Worm (Caenorhabditis elegans): ENCODE measurements around the gene B0244.16.
A peak's percentile ranks its signal among the peaks of the same experiment; 100 is the strongest.

The B0244.16 gene

ce11 chrIII:5758519-5759099, 17.8 kb downstream of the B0244.16 start (continued):
- TF ChIP-seq unc-39 (tag; optimal IDR thresholded peaks at IDR 0.05) (no peak), unc-62 (GFP tag; optimal IDR thresholded peaks at IDR 0.05) (no peak), nhr-77 (tag; optimal IDR thresholded peaks at IDR 0.05) (no peak), nhr-12 (tag; optimal IDR thresholded peaks at IDR 0.05) (no peak), nhr-6 (tag; optimal IDR thresholded peaks at IDR 0.05) (peak; percentile 43), elt-3 (tag; optimal IDR thresholded peaks at IDR 0.05) (no peak), lin-11 (tag; optimal IDR thresholded peaks at IDR 0.05) (peak; percentile 41), mdl-1 (tag; optimal IDR thresholded peaks at IDR 0.05) (peak in 1 of 2 experiments; percentile 40), ztf-4 (tag; optimal IDR thresholded peaks at IDR 0.05) (peak; percentile 82), gmeb-1 (tag; optimal IDR thresholded peaks at IDR 0.05) (no peak), Y55F3AM.14 (GFP tag; optimal IDR thresholded peaks at IDR 0.05) (peak; percentile 44), R02D3.7 (tag; optimal IDR thresholded peaks at IDR 0.05) (no peak), sem-4 (tag; optimal IDR thresholded peaks at IDR 0.05) (peak; percentile 53), ztf-1 (GFP tag; conservative IDR thresholded peaks at IDR 0.05) (no peak), ztf-11 (tag; optimal IDR thresholded peaks at IDR 0.05) (no peak), peb-1 (tag; optimal IDR thresholded peaks at IDR 0.05) (no peak), elt-1 (tag; optimal IDR thresholded peaks at IDR 0.05) (no peak), ama-1 (optimal IDR thresholded peaks at IDR 0.05) (peak; percentile 44), unc-55 (GFP tag; optimal IDR thresholded peaks at IDR 0.05) (peak; percentile 95), nhr-21 (tag; optimal IDR thresholded peaks at IDR 0.05) (peak; percentile 11), nhr-23 (tag; optimal IDR thresholded peaks at IDR 0.05) (no peak)

DNA sequence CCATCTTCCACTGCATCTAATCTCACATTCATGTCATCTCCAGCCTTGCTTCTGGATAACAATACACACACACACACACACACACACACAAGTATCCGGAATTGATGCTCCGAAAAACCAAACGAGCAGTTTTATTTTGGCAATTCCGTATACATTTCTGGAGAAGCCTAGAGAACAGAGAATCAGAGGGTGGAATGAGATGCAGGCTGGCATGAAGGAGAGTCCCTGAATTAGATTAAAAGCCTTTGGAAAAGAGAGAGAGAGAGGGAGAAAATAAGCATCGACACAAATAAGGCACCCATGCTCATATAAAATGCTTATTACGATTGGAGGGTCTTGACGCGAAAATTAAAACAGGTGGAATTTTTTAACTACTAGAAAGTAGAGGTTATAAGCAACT, 20.0 kb downstream of the B0244.16 start:
- TF ChIP-seq nhr-6 (tag; optimal IDR thresholded peaks at IDR 0.05) (no peak), unc-62 (GFP tag; optimal IDR thresholded peaks at IDR 0.05) (no peak), unc-39 (tag; optimal IDR thresholded peaks at IDR 0.05) (no peak), egl-27 (tag; optimal IDR thresholded peaks at IDR 0.05) (no peak), unc-55 (GFP tag; optimal IDR thresholded peaks at IDR 0.05) (peak; percentile 32), sem-4 (tag; optimal IDR thresholded peaks at IDR 0.05) (peak; percentile 36), ceh-16 (tag; optimal IDR thresholded peaks at IDR 0.05) (no peak), ama-1 (optimal IDR thresholded peaks at IDR 0.05) (no peak), nhr-12 (tag; optimal IDR thresholded peaks at IDR 0.05) (no peak), gmeb-1 (tag; optimal IDR thresholded peaks at IDR 0.05) (no peak), C34F6.9 (tag; optimal IDR thresholded peaks at IDR 0.05) (peak; percentile 2), snpc-4 (tag; optimal IDR thresholded peaks at IDR 0.05) (no peak), elt-1 (tag; optimal IDR thresholded peaks at IDR 0.05) (no peak)

- TF ChIP-seq nhr-129 (tag; optimal IDR thresholded peaks at IDR 0.05), result no peak
- TF ChIP-seq sma-3 (GFP tag; optimal IDR thresholded peaks at IDR 0.05), result peak; percentile 2
Observed at ce11 chrIII:5761886-5762285, 21.1 kb downstream of the B0244.16 start.

- peak; percentile 14 for TF ChIP-seq sma-9 (GFP tag; optimal IDR thresholded peaks at IDR 0.05)
- TF ChIP-seq sma-9 (tag; optimal IDR thresholded peaks at IDR 0.05), result no peak
- peak in 1 of 2 experiments; percentile 32 for TF ChIP-seq lsy-2 (tag; optimal IDR thresholded peaks at IDR 0.05)
- no peak for TF ChIP-seq nhr-11 (tag; optimal IDR thresholded peaks at IDR 0.05)
- TF ChIP-seq nhr-21 (tag; optimal IDR thresholded peaks at IDR 0.05), result peak; percentile 22
- peak; percentile 49 for TF ChIP-seq unc-55 (GFP tag; optimal IDR thresholded peaks at IDR 0.05)
- TF ChIP-seq C34F6.9 (tag; optimal IDR thresholded peaks at IDR 0.05), result peak; percentile 1
- no peak for TF ChIP-seq blmp-1 (tag; optimal IDR thresholded peaks at IDR 0.05; ENCODE audit: insufficient read depth)
Observed at ce11 chrIII:5763988-5764387, 23.2 kb downstream of the B0244.16 start.

- TF ChIP-seq sma-3 (GFP tag; optimal IDR thresholded peaks at IDR 0.05), result peak; percentile 12
- TF ChIP-seq F13H6.1 (tag; optimal IDR thresholded peaks at IDR 0.05), result peak; percentile 21
- no peak for TF ChIP-seq nhr-77 (tag; optimal IDR thresholded peaks at IDR 0.05)
- peak; percentile 25 for TF ChIP-seq sma-9 (GFP tag; optimal IDR thresholded peaks at IDR 0.05)
- TF ChIP-seq sma-9 (tag; optimal IDR thresholded peaks at IDR 0.05), result no peak
Observed at ce11 chrIII:5769726-5770235, 29.0 kb downstream of the B0244.16 start, which contains the start of gene cutl-23. Gene cutl-23, plus strand, starts transcription at chrIII:5770185.

Measured in whole organism, L2 larva.